Fruit fly (Drosophila melanogaster) whole organism, prepupa: ENCODE measurements around the gene CG7179.

Source experiments
- Blimp-1 ChIP-seq: fragments of 200-800 bp; sonication (Bioruptor generic); optimal IDR thresholded peaks from 3 replicates; lab custom pipeline; 2017; ENCODE audit warnings: missing biosample characterization, missing genetic modification characterization, mild to moderate bottlenecking, moderate library complexity, missing genetic modification reagents
- CG16779 ChIP-seq: fragments of 200-800 bp; sonication (Bioruptor generic); optimal IDR thresholded peaks from 3 replicates; lab custom pipeline; 2017; ENCODE audit warnings: missing biosample characterization, mild to moderate bottlenecking, missing genetic modification characterization
- CG7368 ChIP-seq: fragments of 200-800 bp; sonication (Bioruptor generic); optimal IDR thresholded peaks from 3 replicates; lab custom pipeline; 2016; ENCODE audit warnings: missing biosample characterization, missing genetic modification characterization
- Eip93F ChIP-seq: fragments of 200-800 bp; sonication (Bioruptor generic); optimal IDR thresholded peaks from 2 replicates; lab custom pipeline; 2016; ENCODE audit warnings: missing biosample characterization, mild to moderate bottlenecking, missing genetic modification characterization
- Gug ChIP-seq: fragments of 200-800 bp; sonication (Bioruptor generic); IDR thresholded peaks from 2 replicates; pipeline ENCODE4 v1.3.6; 2022; ENCODE audit warnings: missing biosample characterization, missing genetic modification characterization
- cyc ChIP-seq: fragments of 200-800 bp; sonication (Bioruptor generic); optimal IDR thresholded peaks from 3 replicates; lab custom pipeline; 2016; ENCODE audit warnings: missing biosample characterization, missing genetic modification characterization
- spab ChIP-seq: fragments of 200-800 bp; sonication (Bioruptor generic); optimal IDR thresholded peaks from 2 replicates; lab custom pipeline; 2017; ENCODE audit warnings: missing biosample characterization, mild to moderate bottlenecking, missing genetic modification characterization, missing genetic modification reagents

DNA sequence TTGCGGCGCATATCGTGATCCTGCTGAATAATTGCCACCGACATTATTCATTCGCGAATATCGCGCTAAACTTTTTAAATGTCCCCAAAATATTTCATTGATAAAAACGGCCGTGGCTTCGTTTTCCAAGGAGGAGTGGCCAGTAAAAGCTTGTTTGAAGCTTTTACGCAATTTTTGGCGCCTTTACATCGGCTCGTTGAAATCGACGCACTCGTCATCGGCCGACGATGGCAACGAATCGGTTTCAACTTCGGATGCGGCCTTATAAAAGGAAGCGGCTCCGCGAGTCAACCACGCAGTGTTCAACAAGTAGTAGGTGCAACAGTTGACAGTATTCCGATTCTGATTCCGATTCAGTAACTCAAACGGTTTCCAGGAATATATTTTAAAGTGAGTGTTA, 10.5 kb downstream of the CG7179 start, which contains the start of gene CG7191:
- no peak for TF ChIP-seq spab (GFP tag; lab: Kevin White, UChicago)
- no peak for TF ChIP-seq Eip93F (GFP tag; lab: Kevin White, UChicago)
- no peak for TF ChIP-seq CG16779 (tag; lab: Kevin White, UChicago)
- no peak for TF ChIP-seq cyc (GFP tag; lab: Kevin White, UChicago)
- no peak for TF ChIP-seq Gug (GFP tag; lab: Robert Waterston, UW)
- no peak for TF ChIP-seq Blimp-1 (GFP tag; lab: Kevin White, UChicago)
- TF ChIP-seq CG7368 (GFP tag; lab: Kevin White, UChicago): no peak
